Worm (Caenorhabditis elegans): ENCODE data around the gene med-2.

DNA sequence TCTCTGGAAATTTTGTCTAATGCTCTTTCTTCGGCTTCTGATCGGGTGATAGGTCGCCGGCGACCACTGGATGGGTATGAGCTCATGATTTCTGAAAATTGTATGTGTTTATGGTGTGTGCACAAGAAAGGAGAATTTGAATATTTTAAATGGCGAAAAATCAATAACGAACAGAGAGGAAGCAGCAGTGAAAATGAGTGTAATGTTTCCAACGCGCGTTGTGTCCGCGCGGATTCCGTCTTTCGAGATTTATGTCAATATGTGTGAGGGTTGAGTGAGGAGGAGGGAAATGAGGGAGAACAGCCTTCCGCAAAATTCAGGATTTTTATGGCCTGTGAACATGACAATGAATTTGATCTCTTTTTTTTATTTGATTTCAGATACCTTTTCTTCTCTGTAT lies 44.4 kb downstream of the med-2 start, which contains the start of gene flap-1:
- TF ChIP-seq ama-1 (optimal IDR thresholded peaks at IDR 0.05) (no peak), tbx-37 (GFP tag; conservative IDR thresholded peaks at IDR 0.05) (no peak), pes-1 (GFP tag; IDR thresholded peaks at IDR 0.05) (no peak), scrt-1 (GFP tag; IDR thresholded peaks at IDR 0.05) (no peak), hnd-1 (tag; optimal IDR thresholded peaks at IDR 0.05) (no peak), ets-7 (tag; optimal IDR thresholded peaks at IDR 0.05) (no peak)

Measured in whole organism, early embryonic.